Worm (Caenorhabditis elegans) whole organism, L1 larva: Measurements from ENCODE around the gene ugt-20.

ENCODE experiments used
- F16B12.6 ChIP-seq: fragments of 150-350 bp; optimal IDR thresholded peaks from 2 replicates; lab custom pipeline; 2014; ENCODE audit warnings: missing biosample characterization, missing genetic modification characterization
- aly-2 ChIP-seq: fragments of 150-350 bp; optimal IDR thresholded peaks from 2 replicates; lab custom pipeline; 2014; ENCODE audit warnings: missing biosample characterization, missing genetic modification characterization
- efl-1 ChIP-seq, 4 experiments: fragments of 150-350 bp; optimal IDR thresholded peaks in 3 of 4; peaks in 1 of 4; 1 replicate in 1 of 4; 2 replicates in 3 of 4; lab custom pipeline; 2014; ENCODE audit warnings: missing biosample characterization in 2 of 4, missing genetic modification characterization in 2 of 4, missing genetic modification reagents in 2 of 4
- fkh-4 ChIP-seq: sonication (generic microtip); optimal IDR thresholded peaks from 2 replicates; lab custom pipeline; 2016; ENCODE audit warnings: missing compliant biosample characterization, missing genetic modification characterization, borderline replicate concordance
- grh-1 ChIP-seq: fragments of 200-800 bp; sonication (Bioruptor generic); IDR thresholded peaks from 2 replicates; pipeline ENCODE4 v1.3.6; 2022; ENCODE audit warnings: missing genetic modification reagents, missing genetic modification characterization, missing compliant biosample characterization
- lin-14 ChIP-seq: fragments of 200-800 bp; sonication (Bioruptor generic); optimal IDR thresholded peaks from 2 replicates; lab custom pipeline; 2018; ENCODE audit warnings: mild to moderate bottlenecking, missing genetic modification characterization, moderate library complexity, missing compliant biosample characterization
- lin-15B ChIP-seq: fragments of 150-350 bp; sonication (generic microtip); optimal IDR thresholded peaks from 3 replicates; lab custom pipeline; 2014; ENCODE audit warnings: missing biosample characterization, missing genetic modification characterization
- pag-3 ChIP-seq: sonication (generic microtip); optimal IDR thresholded peaks from 2 replicates; lab custom pipeline; 2017; ENCODE audit warnings: missing genetic modification characterization, mild to moderate bottlenecking, missing compliant biosample characterization, antibody characterized with exemption, borderline replicate concordance; ENCODE audit not compliant: insufficient read depth
- rnt-1 ChIP-seq: sonication (generic microtip); optimal IDR thresholded peaks from 2 replicates; lab custom pipeline; 2016; ENCODE audit warnings: mild to moderate bottlenecking, missing genetic modification characterization, moderate library complexity, missing compliant biosample characterization
- swsn-7 ChIP-seq: sonication (generic microtip); optimal IDR thresholded peaks from 2 replicates; lab custom pipeline; 2016; ENCODE audit warnings: missing genetic modification characterization, missing compliant biosample characterization
- tbx-2 ChIP-seq: sonication (generic microtip); optimal IDR thresholded peaks from 2 replicates; lab custom pipeline; 2016; ENCODE audit warnings: missing genetic modification characterization, missing compliant biosample characterization
- unc-62 ChIP-seq: fragments of 150-350 bp; optimal IDR thresholded peaks from 2 replicates; lab custom pipeline; 2014; ENCODE audit warnings: missing biosample characterization, missing genetic modification reagents, missing genetic modification characterization
- vab-15 ChIP-seq: sonication (generic microtip); optimal IDR thresholded peaks from 2 replicates; lab custom pipeline; 2017; ENCODE audit warnings: missing genotype, mild to moderate bottlenecking, missing genetic modification characterization, missing compliant biosample characterization
- ztf-11 ChIP-seq, 2 experiments: sonication (generic microtip); optimal IDR thresholded peaks; 2 replicates each; lab custom pipeline; 2016 to 2017; ENCODE audit warnings: missing genetic modification characterization in 2 of 2, missing biosample characterization in 1 of 2, missing compliant biosample characterization in 1 of 2

ugt-20 gene

ce11 chrIV:6032413-6032812 is 51.0 kb downstream of the ugt-20 start:
- TF ChIP-seq ztf-11 (tag; optimal IDR thresholded peaks at IDR 0.05; lab: Kevin White, UChicago) (no peak), aly-2 (tag; lab: Kevin White, UChicago) (no peak), grh-1 (no peak), unc-62 (no peak), swsn-7 (tag; lab: Kevin White, UChicago) (no peak), efl-1 (optimal IDR thresholded peaks at IDR 0.05; lab: Kevin White, UChicago) (no peak), efl-1 (GFP tag; optimal IDR thresholded peaks at IDR 0.05 in 1 of 2; lab: Kevin White, UChicago) (peak in 1 of 2 experiments; percentile 12), tbx-2 (tag; lab: Kevin White, UChicago) (no peak), pag-3 (tag; lab: Kevin White, UChicago) (peak; percentile 93), lin-15B (no peak), F16B12.6 (no peak), fkh-4 (tag; lab: Kevin White, UChicago) (no peak), rnt-1 (tag; lab: Kevin White, UChicago) (peak; percentile 5), vab-15 (tag; lab: Kevin White, UChicago) (no peak), lin-14 (GFP tag; lab: Kevin White, UChicago) (no peak)
